Worm (Caenorhabditis elegans): ENCODE data around the gene his-4.

The his-4 gene

DNA sequence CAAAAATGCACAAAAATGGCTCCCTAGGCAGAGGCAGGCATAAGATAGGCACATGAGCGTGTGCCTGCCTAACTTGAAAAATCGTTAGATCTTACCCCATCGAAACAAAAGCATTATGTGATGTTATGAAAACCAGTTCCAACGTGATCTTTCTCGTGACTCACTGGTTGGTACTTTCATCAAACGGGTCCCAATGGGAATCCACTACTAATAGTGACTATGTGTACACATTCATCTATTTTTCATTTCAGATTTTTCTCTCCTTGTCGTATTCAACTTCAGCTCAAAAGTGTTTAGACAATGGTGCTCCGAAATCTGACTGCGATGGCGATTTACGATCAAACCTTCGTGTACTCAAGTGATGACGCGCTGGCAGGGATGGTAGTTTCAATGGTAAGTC is 22.6 kb downstream of the his-4 start, which contains the start of gene srx-43 (continued):
- TF ChIP-seq Y53F4B.3 (GFP tag; IDR thresholded peaks at IDR 0.05) (no peak), Y95B8A.8 (GFP tag; IDR thresholded peaks at IDR 0.05) (no peak), akir-1 (GFP tag; optimal IDR thresholded peaks at IDR 0.05) (no peak), dox-1 (GFP tag; IDR thresholded peaks at IDR 0.05) (no peak), cebp-2 (GFP tag; IDR thresholded peaks at IDR 0.05) (no peak), Y56A3A.18 (GFP tag; IDR thresholded peaks at IDR 0.05) (no peak)

DNA sequence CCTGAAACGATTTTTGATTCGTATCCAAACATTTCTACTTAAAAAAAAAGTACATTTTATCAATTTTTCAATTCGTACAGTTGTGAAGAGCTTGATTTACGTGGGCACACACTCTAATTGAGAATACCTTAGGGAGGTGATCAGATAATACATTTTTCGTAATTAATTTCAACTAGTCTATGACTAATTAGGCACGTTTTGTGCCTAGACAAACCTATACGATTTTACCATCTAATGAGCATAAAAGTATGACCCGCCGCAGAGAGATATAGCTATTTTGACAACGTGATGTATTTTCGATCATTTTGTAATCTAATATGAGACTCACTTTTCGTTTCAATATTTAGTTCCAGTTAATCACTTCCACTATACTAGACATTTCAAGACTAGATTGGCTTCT is 23.3 kb downstream of the his-4 start:
- no peak for TF ChIP-seq ztf-22 (GFP tag; optimal IDR thresholded peaks at IDR 0.05)
- no peak for TF ChIP-seq F23B12.7 (tag; optimal IDR thresholded peaks at IDR 0.05; ENCODE audit: insufficient read depth)

DNA sequence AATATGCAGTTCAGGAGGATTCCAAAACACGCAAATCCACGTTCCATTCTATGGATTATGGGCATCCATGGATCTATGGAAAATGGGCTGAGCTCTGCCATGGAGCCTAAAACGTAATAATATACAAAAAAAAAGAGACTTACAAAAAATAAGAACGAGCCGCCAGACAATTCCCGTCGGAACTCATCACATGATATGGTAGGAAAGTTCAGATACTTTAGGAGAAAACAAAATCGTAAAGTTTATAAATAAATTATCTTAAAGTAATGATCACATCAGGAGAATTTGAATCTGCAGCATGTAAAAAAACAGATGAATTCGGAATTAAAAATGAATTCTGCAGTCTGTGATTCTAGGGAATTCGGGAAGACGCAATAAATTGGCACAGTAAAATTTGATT is 24.7 kb downstream of the his-4 start, which contains the start of gene str-232:
Gene str-232 (minus strand): TSS at position 101 of the 400 bp plus-strand sequence.
- TF ChIP-seq mcd-1 (GFP tag; IDR thresholded peaks at IDR 0.05) (no peak), F55B11.4 (tag; optimal IDR thresholded peaks at IDR 0.05; ENCODE audit: borderline replicate concordance, insufficient read depth) (no peak), pbrm-1 (GFP tag; IDR thresholded peaks at IDR 0.05) (no peak), ztf-3 (GFP tag; optimal IDR thresholded peaks at IDR 0.05) (no peak), lin-35 (GFP tag; optimal IDR thresholded peaks at IDR 0.05) (no peak), attf-5 (GFP tag; optimal IDR thresholded peaks at IDR 0.05) (no peak), snpc-1.3 (tag; optimal IDR thresholded peaks at IDR 0.05; ENCODE audit: insufficient read depth) (no peak), let-526 (GFP tag; IDR thresholded peaks at IDR 0.05) (no peak), egl-18 (GFP tag; IDR thresholded peaks at IDR 0.05) (no peak)

DNA sequence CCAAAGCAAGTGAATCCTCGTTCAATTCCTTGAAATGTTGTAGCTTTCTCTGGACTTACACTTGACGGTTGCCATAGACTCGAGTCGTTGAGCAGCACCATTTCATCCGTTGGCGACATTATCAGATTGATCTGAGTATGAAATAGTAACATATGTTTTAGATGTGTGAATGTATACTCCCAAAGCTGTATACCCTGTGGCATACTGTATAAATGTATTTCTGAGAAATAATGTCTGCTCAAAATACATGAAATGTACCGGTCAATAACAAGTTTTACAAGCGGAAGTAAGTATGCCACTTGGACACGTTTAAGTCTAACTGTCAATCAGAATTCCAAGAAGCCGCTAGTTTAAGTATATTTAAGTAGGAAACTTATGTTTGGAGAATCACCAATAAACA is 30.8 kb downstream of the his-4 start, which contains the start of gene str-233:
Gene str-233 (minus strand): TSS at position 101 of the 400 bp plus-strand sequence.
- no peak for TF ChIP-seq sea-2 (GFP tag; IDR thresholded peaks at IDR 0.05)
- no peak for TF ChIP-seq mel-28 (tag; optimal IDR thresholded peaks at IDR 0.05; ENCODE audit: borderline replicate concordance)
- TF ChIP-seq hmg-20 (GFP tag; IDR thresholded peaks at IDR 0.05), result no peak
- TF ChIP-seq Y67H2A.10 (GFP tag; conservative IDR thresholded peaks at IDR 0.05), result no peak
- no peak for TF ChIP-seq attf-5 (GFP tag; optimal IDR thresholded peaks at IDR 0.05)
- no peak for TF ChIP-seq Y56A3A.18 (GFP tag; IDR thresholded peaks at IDR 0.05)
- TF ChIP-seq F33H1.4 (GFP tag; IDR thresholded peaks at IDR 0.05), result no peak
- no peak for TF ChIP-seq F39B2.1 (GFP tag; IDR thresholded peaks at IDR 0.05)
- no peak for TF ChIP-seq let-607 (tag; optimal IDR thresholded peaks at IDR 0.05)
- no peak for TF ChIP-seq ZK185.1 (tag; optimal IDR thresholded peaks at IDR 0.05; ENCODE audit: poor library complexity, severe bottlenecking)
- TF ChIP-seq bed-1 (GFP tag; IDR thresholded peaks at IDR 0.05), result no peak
- TF ChIP-seq snpc-4 (GFP tag; optimal IDR thresholded peaks at IDR 0.05), result no peak
- TF ChIP-seq snpc-4 (tag; optimal IDR thresholded peaks at IDR 0.05), result no peak

DNA sequence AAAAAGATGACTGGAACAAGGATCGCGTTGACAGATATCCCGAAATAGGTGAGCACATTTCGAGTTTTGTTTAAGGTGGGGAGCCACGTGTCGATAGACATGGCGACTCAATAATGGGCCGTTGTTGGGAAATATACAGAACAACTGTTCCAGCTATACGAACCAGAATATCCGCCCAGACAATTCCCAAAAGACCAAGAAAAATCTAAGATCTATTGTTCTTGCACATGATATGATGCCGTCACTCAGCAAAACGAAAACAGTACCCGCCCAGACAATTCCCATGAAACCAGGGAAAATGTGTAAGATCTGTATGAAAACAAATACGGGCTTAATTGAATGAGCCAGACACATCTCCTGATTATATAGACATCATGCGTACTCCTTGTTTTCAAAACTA is 32.8 kb downstream of the his-4 start, which contains the start of gene str-231:
Gene str-231 (minus strand): TSS at position 101 of the 400 bp plus-strand sequence.
- TF ChIP-seq Y95B8A.8 (GFP tag; IDR thresholded peaks at IDR 0.05), result no peak

DNA sequence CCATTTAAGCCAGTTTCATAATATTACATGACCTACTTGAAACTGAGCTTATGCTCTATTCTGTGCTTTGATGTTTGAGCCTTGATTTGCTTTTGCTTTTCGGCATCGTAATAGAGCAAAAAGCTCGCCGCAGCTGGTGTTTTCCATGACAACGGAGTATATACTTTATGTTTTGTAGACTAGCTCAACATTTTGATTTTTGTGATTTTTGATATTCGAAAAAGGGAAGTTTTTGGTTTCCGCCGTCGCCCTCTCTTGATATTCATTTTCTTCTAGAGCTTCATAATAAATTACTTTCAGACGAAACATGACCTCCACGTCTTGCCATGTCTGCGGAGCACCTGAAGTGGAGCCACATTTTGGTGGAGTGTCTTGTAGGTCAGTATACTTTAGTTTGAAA is 38.0 kb downstream of the his-4 start, which contains the start of gene nhr-63:
Gene nhr-63 (plus strand): TSS at position 301 of the 400 bp plus-strand sequence.
- TF ChIP-seq die-1 (tag; optimal IDR thresholded peaks at IDR 0.05), result no peak
- no peak for TF ChIP-seq F49E8.2 (tag; optimal IDR thresholded peaks at IDR 0.05; ENCODE audit: insufficient read depth)
- TF ChIP-seq K12H6.12 (tag; optimal IDR thresholded peaks at IDR 0.05), result no peak
- TF ChIP-seq tlf-1 (GFP tag; optimal IDR thresholded peaks at IDR 0.05), result no peak

Data from whole organism, young adult.